Worm (Caenorhabditis elegans): Measurements from ENCODE around the gene M02B7.2.

- TF ChIP-seq elt-3 (tag; optimal IDR thresholded peaks at IDR 0.05) (no peak), zag-1 (tag; optimal IDR thresholded peaks at IDR 0.05) (no peak), nhr-237 (tag; optimal IDR thresholded peaks at IDR 0.05) (no peak), ceh-16 (tag; optimal IDR thresholded peaks at IDR 0.05) (no peak), egl-27 (tag; optimal IDR thresholded peaks at IDR 0.05) (no peak), unc-62 (GFP tag; optimal IDR thresholded peaks at IDR 0.05) (no peak)
Measured at ce11 chrIV:3755921-3756320, 47.5 kb upstream of the M02B7.2 start, which contains the start of gene best-20.
